Worm (Caenorhabditis elegans): ENCODE measurements around the gene gba-1.

- TF ChIP-seq daf-12 (tag; optimal IDR thresholded peaks at IDR 0.05) (no peak), fos-1 (tag; optimal IDR thresholded peaks at IDR 0.05) (no peak), eor-1 (tag; optimal IDR thresholded peaks at IDR 0.05) (no peak), nhr-28 (tag; optimal IDR thresholded peaks at IDR 0.05) (no peak), zag-1 (tag; optimal IDR thresholded peaks at IDR 0.05) (no peak), ama-1 (optimal IDR thresholded peaks at IDR 0.05) (no peak)
Observed at ce11 chrII:2223467-2223866, 46.9 kb downstream of the gba-1 start, which contains the start of gene cbs-2.
